Worm (Caenorhabditis elegans) whole organism, L1 larva: ENCODE data around the gene rdy-2.

Experiments used
- C16A3.4 ChIP-seq: fragments of 150-350 bp; optimal IDR thresholded peaks from 2 replicates; lab custom pipeline; 2014; ENCODE audit warnings: missing biosample characterization, missing genetic modification characterization
- C34B4.2 ChIP-seq: sonication (generic microtip); optimal IDR thresholded peaks from 2 replicates; lab custom pipeline; 2017; ENCODE audit warnings: mild to moderate bottlenecking, missing genetic modification characterization, missing compliant biosample characterization
- aly-2 ChIP-seq: fragments of 150-350 bp; optimal IDR thresholded peaks from 2 replicates; lab custom pipeline; 2014; ENCODE audit warnings: missing biosample characterization, missing genetic modification characterization
- ama-1 ChIP-seq: fragments of 150-350 bp; optimal IDR thresholded peaks from 2 replicates; lab custom pipeline; 2014
- blmp-1 ChIP-seq: fragments of 150-350 bp; optimal IDR thresholded peaks from 2 replicates; lab custom pipeline; 2014; ENCODE audit warnings: missing biosample characterization, missing genetic modification characterization
- ceh-82 ChIP-seq, 3 experiments: fragments of 150-350 bp in 1 of 3; sonication (generic microtip) in 2 of 3; optimal IDR thresholded peaks; 2 replicates each; lab custom pipeline; 2014 to 2017; ENCODE audit warnings: missing biosample characterization in 3 of 3, missing genetic modification characterization in 3 of 3
- ceh-88 ChIP-seq: fragments of 200-800 bp; sonication (Bioruptor generic); IDR thresholded peaks from 2 replicates; pipeline ENCODE4 v1.3.6; 2022; ENCODE audit warnings: missing genetic modification characterization, missing compliant biosample characterization
- ceh-90 ChIP-seq: sonication (generic microtip); optimal IDR thresholded peaks from 2 replicates; lab custom pipeline; 2016; ENCODE audit warnings: missing genetic modification characterization, missing compliant biosample characterization
- ces-1 ChIP-seq: fragments of 150-350 bp; optimal IDR thresholded peaks from 2 replicates; lab custom pipeline; 2014; ENCODE audit warnings: missing biosample characterization, missing genetic modification reagents, missing genetic modification characterization
- dpl-1 ChIP-seq, 3 experiments: fragments of 150-350 bp in 2 of 3; sonication (generic microtip) in 1 of 3; optimal IDR thresholded peaks; 2 replicates each; lab custom pipeline; 2014 to 2017; ENCODE audit warnings: missing biosample characterization in 3 of 3, missing genetic modification characterization in 3 of 3, missing genetic modification reagents in 3 of 3
- dsc-1 ChIP-seq: sonication (generic microtip); optimal IDR thresholded peaks from 2 replicates; lab custom pipeline; 2016; ENCODE audit warnings: mild to moderate bottlenecking, missing genetic modification characterization, missing compliant biosample characterization
- efl-1 ChIP-seq, 4 experiments: fragments of 150-350 bp; optimal IDR thresholded peaks in 3 of 4; peaks in 1 of 4; 1 replicate in 1 of 4; 2 replicates in 3 of 4; lab custom pipeline; 2014; ENCODE audit warnings: missing biosample characterization in 2 of 4, missing genetic modification characterization in 2 of 4, missing genetic modification reagents in 2 of 4
- efl-3 ChIP-seq: fragments of 200-800 bp; sonication (Bioruptor generic); optimal IDR thresholded peaks from 2 replicates; lab custom pipeline; 2018; ENCODE audit warnings: mild to moderate bottlenecking, missing genetic modification characterization, missing compliant biosample characterization
- egl-27 ChIP-seq, 2 experiments: fragments of 150-350 bp in 1 of 2; sonication (generic microtip); optimal IDR thresholded peaks; 3 replicates each; lab custom pipeline; 2017 to 2018; ENCODE audit warnings: missing biosample characterization in 2 of 2, missing genetic modification characterization in 2 of 2, missing genetic modification reagents in 2 of 2
- fkh-10 ChIP-seq: sonication (generic microtip); optimal IDR thresholded peaks from 2 replicates; lab custom pipeline; 2017; ENCODE audit warnings: missing biosample characterization, missing genetic modification reagents, missing genetic modification characterization
- fkh-4 ChIP-seq: sonication (generic microtip); optimal IDR thresholded peaks from 2 replicates; lab custom pipeline; 2016; ENCODE audit warnings: missing compliant biosample characterization, missing genetic modification characterization, borderline replicate concordance
- fos-1 ChIP-seq: fragments of 150-350 bp; optimal IDR thresholded peaks from 2 replicates; lab custom pipeline; 2014; ENCODE audit warnings: missing biosample characterization, missing genetic modification characterization
- hlh-4 ChIP-seq: sonication (generic microtip); optimal IDR thresholded peaks from 2 replicates; lab custom pipeline; 2016; ENCODE audit warnings: mild to moderate bottlenecking, missing genetic modification characterization, missing compliant biosample characterization
- hpl-2 ChIP-seq: fragments of 150-350 bp; optimal IDR thresholded peaks from 2 replicates; lab custom pipeline; 2014; ENCODE audit warnings: missing biosample characterization, missing genetic modification reagents, missing genetic modification characterization
- irx-1 ChIP-seq: sonication (generic microtip); optimal IDR thresholded peaks from 2 replicates; lab custom pipeline; 2016; ENCODE audit warnings: missing genetic modification characterization, missing compliant biosample characterization
- isw-1 ChIP-seq: fragments of 200-800 bp; sonication (Bioruptor generic); IDR thresholded peaks from 2 replicates; pipeline ENCODE4 v1.3.6; 2022; ENCODE audit warnings: missing genetic modification characterization, missing compliant biosample characterization
- lir-3 ChIP-seq: sonication (generic microtip); optimal IDR thresholded peaks from 2 replicates; lab custom pipeline; 2016; ENCODE audit warnings: mild to moderate bottlenecking, missing genetic modification characterization, moderate library complexity, missing compliant biosample characterization; ENCODE audit not compliant: poor library complexity
- lsy-2 ChIP-seq, 2 experiments: fragments of 150-350 bp; optimal IDR thresholded peaks; 2 replicates each; lab custom pipeline; 2014; ENCODE audit warnings: missing biosample characterization in 2 of 2, missing genetic modification characterization in 2 of 2
- mdl-1 ChIP-seq, 2 experiments: fragments of 150-350 bp; optimal IDR thresholded peaks; 2 replicates each; lab custom pipeline; 2014 to 2017; ENCODE audit warnings: missing biosample characterization in 2 of 2, missing genetic modification characterization in 2 of 2, inconsistent platforms in 1 of 2
- mef-2 ChIP-seq: fragments of 150-350 bp; optimal IDR thresholded peaks from 2 replicates; lab custom pipeline; 2014; ENCODE audit warnings: missing biosample characterization, missing genetic modification characterization
- nhr-11 ChIP-seq: fragments of 150-350 bp; optimal IDR thresholded peaks from 2 replicates; lab custom pipeline; 2014; ENCODE audit warnings: missing biosample characterization, missing genetic modification characterization
- nhr-20 ChIP-seq: sonication (generic microtip); optimal IDR thresholded peaks from 2 replicates; lab custom pipeline; 2016; ENCODE audit warnings: mild to moderate bottlenecking, missing genetic modification characterization, missing compliant biosample characterization
- nhr-28 ChIP-seq: fragments of 150-350 bp; optimal IDR thresholded peaks from 2 replicates; lab custom pipeline; 2014; ENCODE audit warnings: missing biosample characterization, missing genetic modification characterization
- nhr-47 ChIP-seq: sonication (generic microtip); optimal IDR thresholded peaks from 2 replicates; lab custom pipeline; 2016; ENCODE audit warnings: mild to moderate bottlenecking, missing genetic modification characterization, moderate library complexity, missing compliant biosample characterization
- nhr-71 ChIP-seq: sonication (generic microtip); optimal IDR thresholded peaks from 2 replicates; lab custom pipeline; 2016; ENCODE audit warnings: mild to moderate bottlenecking, missing genetic modification characterization, moderate library complexity, missing compliant biosample characterization
- nhr-84 ChIP-seq: sonication (generic microtip); optimal IDR thresholded peaks from 2 replicates; lab custom pipeline; 2017; ENCODE audit warnings: missing biosample characterization, missing genetic modification characterization
- nhr-90 ChIP-seq: sonication (generic microtip); optimal IDR thresholded peaks from 2 replicates; lab custom pipeline; 2016; ENCODE audit warnings: mild to moderate bottlenecking, missing genetic modification characterization, missing compliant biosample characterization; ENCODE audit not compliant: poor library complexity
- rnt-1 ChIP-seq: sonication (generic microtip); optimal IDR thresholded peaks from 2 replicates; lab custom pipeline; 2016; ENCODE audit warnings: mild to moderate bottlenecking, missing genetic modification characterization, moderate library complexity, missing compliant biosample characterization
- snpc-4 ChIP-seq: fragments of 150-350 bp; optimal IDR thresholded peaks from 2 replicates; lab custom pipeline; 2014; ENCODE audit warnings: missing biosample characterization, missing genetic modification characterization
- snu-23 ChIP-seq: sonication (generic microtip); optimal IDR thresholded peaks from 2 replicates; lab custom pipeline; 2016; ENCODE audit warnings: missing genetic modification characterization, missing compliant biosample characterization
- sup-37 ChIP-seq: fragments of 200-800 bp; sonication (Bioruptor generic); optimal IDR thresholded peaks from 2 replicates; lab custom pipeline; 2018; ENCODE audit warnings: mild to moderate bottlenecking, missing genetic modification characterization, missing compliant biosample characterization
- tbx-2 ChIP-seq: sonication (generic microtip); optimal IDR thresholded peaks from 2 replicates; lab custom pipeline; 2016; ENCODE audit warnings: missing genetic modification characterization, missing compliant biosample characterization
- tlp-1 ChIP-seq: fragments of 150-350 bp; optimal IDR thresholded peaks from 2 replicates; lab custom pipeline; 2014; ENCODE audit warnings: missing biosample characterization, missing genetic modification characterization
- unc-30 ChIP-seq: sonication (generic microtip); optimal IDR thresholded peaks from 2 replicates; lab custom pipeline; 2017; ENCODE audit warnings: missing biosample characterization, missing genetic modification characterization
- unc-62 ChIP-seq: fragments of 150-350 bp; optimal IDR thresholded peaks from 2 replicates; lab custom pipeline; 2014; ENCODE audit warnings: missing biosample characterization, missing genetic modification reagents, missing genetic modification characterization
- unc-86 ChIP-seq: sonication (generic microtip); optimal IDR thresholded peaks from 2 replicates; lab custom pipeline; 2016; ENCODE audit warnings: missing genetic modification characterization, missing compliant biosample characterization
- xbp-1 ChIP-seq: sonication (generic microtip); optimal IDR thresholded peaks from 2 replicates; lab custom pipeline; 2016; ENCODE audit warnings: missing genetic modification characterization, missing compliant biosample characterization
- zag-1 ChIP-seq: fragments of 150-350 bp; optimal IDR thresholded peaks from 2 replicates; lab custom pipeline; 2014; ENCODE audit warnings: missing biosample characterization, missing genetic modification characterization
- ztf-11 ChIP-seq, 2 experiments: sonication (generic microtip); optimal IDR thresholded peaks; 2 replicates each; lab custom pipeline; 2016 to 2017; ENCODE audit warnings: missing genetic modification characterization in 2 of 2, missing biosample characterization in 1 of 2, missing compliant biosample characterization in 1 of 2

Gene rdy-2

DNA sequence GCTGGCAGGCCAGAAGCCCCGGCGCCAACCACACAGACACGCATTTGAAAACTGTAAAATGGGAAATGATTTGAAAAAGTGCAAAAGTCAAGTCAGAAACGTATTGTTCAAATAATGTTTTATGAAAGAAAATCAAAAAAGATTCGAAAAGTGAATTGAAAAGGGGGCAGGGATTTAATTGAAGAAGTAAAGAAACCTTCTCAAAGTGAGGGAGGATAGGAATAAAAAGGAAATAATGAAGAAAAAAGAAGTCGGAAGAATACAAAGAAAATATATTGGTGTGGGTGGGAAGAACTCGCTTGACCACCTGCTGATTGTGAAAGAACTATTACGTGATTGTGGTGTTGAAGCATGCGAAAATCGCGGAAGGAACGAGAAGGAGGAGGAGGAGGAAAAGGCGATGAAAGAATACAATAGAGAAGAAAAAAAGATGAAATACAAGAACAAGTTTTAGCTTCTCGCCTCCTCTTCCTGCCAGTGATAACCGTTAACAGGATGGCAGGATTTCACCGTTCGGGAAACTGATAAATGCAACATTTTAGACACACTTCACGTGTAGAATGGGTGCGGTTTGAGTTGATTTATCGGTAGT lies 6.0 kb upstream of the rdy-2 start, which contains the start of gene fmo-4:
fmo-4 (minus strand) TSS at position 51 of the 592 bp plus-strand sequence.
- TF ChIP-seq aly-2 (tag; lab: Kevin White, UChicago) (no peak), blmp-1 (tag; lab: Kevin White, UChicago) (peak; percentile 23)

DNA sequence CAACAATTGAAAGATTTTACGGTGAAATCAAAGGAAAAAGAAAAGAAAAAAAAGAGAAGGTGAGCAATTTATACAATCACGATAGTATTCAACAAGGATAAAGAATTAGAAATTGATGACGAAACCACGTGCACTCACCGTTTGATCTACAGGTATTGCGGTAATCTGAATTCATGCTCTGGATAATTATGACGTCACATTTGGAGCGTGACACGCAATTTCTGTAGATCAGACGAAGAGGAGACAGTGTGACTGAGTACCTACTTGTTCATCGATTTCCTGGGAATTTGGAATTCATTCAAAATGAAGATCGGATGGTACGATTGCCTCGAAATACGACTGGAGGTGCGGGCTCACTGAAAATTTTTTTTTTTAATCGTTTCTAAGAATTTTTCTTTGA lies 2.4 kb downstream of the rdy-2 start:
- no peak for TF ChIP-seq efl-3 (GFP tag; lab: Kevin White, UChicago)
- no peak for TF ChIP-seq dpl-1 (GFP tag; optimal IDR thresholded peaks at IDR 0.05; lab: Kevin White, UChicago)
- TF ChIP-seq efl-1 (optimal IDR thresholded peaks at IDR 0.05; lab: Kevin White, UChicago): no peak
- no peak for TF ChIP-seq efl-1 (GFP tag; optimal IDR thresholded peaks at IDR 0.05 in 1 of 2; lab: Kevin White, UChicago)
- no peak for TF ChIP-seq unc-86
- TF ChIP-seq mdl-1 (tag; optimal IDR thresholded peaks at IDR 0.05; lab: Kevin White, UChicago): no peak
- no peak for TF ChIP-seq fkh-10 (GFP tag; lab: Kevin White, UChicago)
- TF ChIP-seq mef-2: no peak
- no peak for TF ChIP-seq sup-37 (GFP tag; lab: Kevin White, UChicago)
- no peak for TF ChIP-seq ceh-88 (GFP tag; lab: Robert Waterston, UW)
- no peak for TF ChIP-seq C34B4.2 (tag; lab: Kevin White, UChicago)
- no peak for TF ChIP-seq ces-1 (GFP tag; lab: Kevin White, UChicago)
- TF ChIP-seq ztf-11 (tag; optimal IDR thresholded peaks at IDR 0.05; lab: Kevin White, UChicago): no peak
- TF ChIP-seq nhr-90 (tag; lab: Kevin White, UChicago): no peak
- TF ChIP-seq nhr-11: no peak
- no peak for TF ChIP-seq fkh-4 (tag; lab: Kevin White, UChicago)
- TF ChIP-seq hlh-4 (tag; lab: Kevin White, UChicago): no peak

DNA sequence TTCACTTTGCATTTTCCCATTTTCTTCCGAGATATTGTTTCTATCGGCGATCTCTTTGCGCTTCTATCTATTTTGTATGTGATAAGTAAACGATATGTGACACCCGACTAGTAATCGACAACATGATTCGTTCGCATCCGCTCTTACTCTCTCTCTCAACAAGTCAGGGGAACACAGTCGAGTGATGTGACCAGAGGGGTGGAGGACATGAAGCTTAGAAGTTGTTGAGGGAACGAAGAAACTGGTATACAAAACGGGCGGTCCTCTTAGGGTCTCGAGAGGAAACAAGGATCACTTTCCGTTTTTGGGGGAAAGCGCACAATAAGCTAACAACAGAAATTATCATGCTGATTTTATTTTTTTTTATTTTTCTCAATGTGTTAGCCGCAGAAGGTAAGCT lies 7.7 kb downstream of the rdy-2 start, which contains the start of gene F53F4.4:
F53F4.4 (plus strand) TSS at position 301 of the 400 bp plus-strand sequence.
- TF ChIP-seq nhr-20 (tag; lab: Kevin White, UChicago): no peak
- TF ChIP-seq unc-30 (tag; lab: Kevin White, UChicago): no peak
- TF ChIP-seq C16A3.4 (tag; lab: Kevin White, UChicago): no peak
- TF ChIP-seq nhr-47 (tag; lab: Kevin White, UChicago): no peak
- no peak for TF ChIP-seq lir-3
- TF ChIP-seq hpl-2 (GFP tag; lab: Kevin White, UChicago): no peak
- peak; percentile 59 for TF ChIP-seq blmp-1 (tag; lab: Kevin White, UChicago)
- no peak for TF ChIP-seq unc-86
- TF ChIP-seq fos-1 (tag; lab: Kevin White, UChicago): no peak
- no peak for TF ChIP-seq dsc-1 (tag; lab: Kevin White, UChicago)
- no peak for TF ChIP-seq nhr-84 (tag; lab: Kevin White, UChicago)
- TF ChIP-seq efl-1 (optimal IDR thresholded peaks at IDR 0.05; lab: Kevin White, UChicago): no peak
- TF ChIP-seq efl-1 (GFP tag; optimal IDR thresholded peaks at IDR 0.05 in 1 of 2; lab: Kevin White, UChicago): peak in 1 of 2 experiments; percentile 67
- no peak for TF ChIP-seq ceh-90 (tag; lab: Kevin White, UChicago)

DNA sequence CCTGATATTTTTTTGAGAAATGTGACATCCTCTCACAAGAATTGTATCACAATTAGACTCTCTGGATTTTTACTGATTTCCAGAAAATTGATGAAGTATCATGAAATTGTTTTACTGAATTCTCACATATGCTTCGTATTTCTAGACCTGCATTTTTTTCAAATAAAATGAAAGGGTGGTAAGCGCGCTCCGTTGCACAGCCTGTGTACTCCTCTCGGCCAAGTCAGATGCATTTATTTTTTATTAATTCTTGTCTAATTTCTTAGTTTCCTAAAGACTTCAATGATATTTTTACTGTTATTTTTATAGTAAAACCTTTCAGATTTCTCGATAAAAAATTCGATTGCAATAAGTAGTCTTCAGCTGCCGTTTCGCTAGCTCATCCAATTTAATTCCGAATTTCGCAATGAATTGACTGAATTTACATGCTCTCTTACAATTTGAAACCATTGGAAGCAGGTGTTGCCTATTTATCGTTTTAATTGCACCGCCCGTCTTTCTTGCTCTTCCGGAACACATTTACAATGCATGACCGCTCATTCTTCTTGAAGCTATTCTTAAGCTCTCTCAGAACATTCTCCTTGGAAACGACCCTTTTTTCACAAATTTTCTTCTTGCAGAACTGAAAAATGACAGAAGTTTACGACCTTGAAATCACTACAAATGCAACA lies 9.1 kb downstream of the rdy-2 start, which contains the start of gene tbcb-1:
tbcb-1 (plus strand) TSS at position 621 of the 671 bp plus-strand sequence.
- TF ChIP-seq ama-1 (lab: Kevin White, UChicago) (no peak), dsc-1 (tag; lab: Kevin White, UChicago) (peak; percentile 69), nhr-71 (tag; lab: Kevin White, UChicago) (peak; percentile 66), zag-1 (tag; lab: Kevin White, UChicago) (no peak), isw-1 (GFP tag; lab: Robert Waterston, UW) (no peak), xbp-1 (peak; percentile 46), tbx-2 (tag; lab: Kevin White, UChicago) (peak; percentile 37), unc-62 (GFP tag; lab: Kevin White, UChicago) (no peak), ceh-82 (tag; optimal IDR thresholded peaks at IDR 0.05; lab: Kevin White, UChicago) (peak in 2 of 3 experiments; percentile 35), snu-23 (GFP tag; lab: Kevin White, UChicago) (peak; percentile 56), efl-1 (optimal IDR thresholded peaks at IDR 0.05; lab: Kevin White, UChicago) (peak; percentile 46 to 66), efl-1 (GFP tag; optimal IDR thresholded peaks at IDR 0.05 in 1 of 2; lab: Kevin White, UChicago) (peak; percentile 58 to 95), lir-3 (peak; percentile 29), egl-27 (tag; optimal IDR thresholded peaks at IDR 0.05; lab: Kevin White, UChicago) (no peak), snpc-4 (tag; lab: Kevin White, UChicago) (peak; percentile 0), irx-1 (tag; lab: Kevin White, UChicago) (peak; percentile 41), nhr-28 (tag; lab: Kevin White, UChicago) (no peak), fkh-4 (tag; lab: Kevin White, UChicago) (peak; percentile 4), rnt-1 (tag; lab: Kevin White, UChicago) (peak; percentile 58), tlp-1 (tag; lab: Kevin White, UChicago) (no peak), hpl-2 (GFP tag; lab: Kevin White, UChicago) (no peak), lsy-2 (tag; optimal IDR thresholded peaks at IDR 0.05; lab: Kevin White, UChicago) (peak; percentile 46 to 53)
